Fruit fly (Drosophila melanogaster): ENCODE results near the gene CG42331.

The CG42331 gene

dm6 chr3R:24816993-24817854 is 45.2 kb downstream of the CG42331 start, which contains the start of the genes CG5808 and Saf-B (continued):
- TF ChIP-seq CG8089 (GFP tag; optimal IDR thresholded peaks at IDR 0.05), result no peak
- peak; percentile 38; the same call in 1 of the 2 replicates for TF ChIP-seq CG9932 (GFP tag; IDR thresholded peaks at IDR 0.05)
- no peak for TF ChIP-seq B-H2 (GFP tag; optimal IDR thresholded peaks at IDR 0.05)
- peak; percentile 38 for TF ChIP-seq Hsf (GFP tag; optimal IDR thresholded peaks at IDR 0.05)
- TF ChIP-seq zfh2 (GFP tag; optimal IDR thresholded peaks at IDR 0.05), result peak; percentile 31
- peak; percentile 8 for TF ChIP-seq Spps (tag; optimal IDR thresholded peaks at IDR 0.05)
- no peak for TF ChIP-seq CG6813 (GFP tag; optimal IDR thresholded peaks at IDR 0.05)
- no peak for TF ChIP-seq CG10274 (GFP tag; optimal IDR thresholded peaks at IDR 0.05)
- TF ChIP-seq Ets65A (GFP tag), result peak; percentile 93
- TF ChIP-seq CG9876 (GFP tag; optimal IDR thresholded peaks at IDR 0.05), result no peak
- TF ChIP-seq dmrt11E (tag; optimal IDR thresholded peaks at IDR 0.05), result peak; percentile 29
- no peak for TF ChIP-seq CG10366 (GFP tag; IDR thresholded peaks at IDR 0.05)
- no peak for TF ChIP-seq CG7786 (GFP tag; optimal IDR thresholded peaks at IDR 0.05)
- no peak for TF ChIP-seq Awh (GFP tag; IDR thresholded peaks at IDR 0.05)
- TF ChIP-seq Sry-δ (GFP tag; optimal IDR thresholded peaks at IDR 0.05), result peak; percentile 86
- TF ChIP-seq tap (tag; optimal IDR thresholded peaks at IDR 0.05), result no peak
- no peak for TF ChIP-seq CG6654 (GFP tag; optimal IDR thresholded peaks at IDR 0.05)
- TF ChIP-seq E2f2 (GFP tag; IDR thresholded peaks at IDR 0.05), result no peak
- TF ChIP-seq CG1602 (GFP tag; optimal IDR thresholded peaks at IDR 0.05), result peak; percentile 17
- TF ChIP-seq HmgD (GFP tag; optimal IDR thresholded peaks at IDR 0.05), result no peak
- TF ChIP-seq CG12391 (tag; optimal IDR thresholded peaks at IDR 0.05), result peak; percentile 69
- no peak for TF ChIP-seq CG34376 (GFP tag; optimal IDR thresholded peaks at IDR 0.05)
- 0 out of 2 replicates have a peak, but pooled peaks have one; percentile 34 for TF ChIP-seq al (GFP tag; IDR thresholded peaks at IDR 0.05)
- peak; percentile 57 for TF ChIP-seq CG30403 (GFP tag; optimal IDR thresholded peaks at IDR 0.05)
- TF ChIP-seq Max (GFP tag; optimal IDR thresholded peaks at IDR 0.05), result peak; percentile 61
- no peak for TF ChIP-seq lab (GFP tag; optimal IDR thresholded peaks at IDR 0.05)
- no peak for TF ChIP-seq salm (tag; optimal IDR thresholded peaks at IDR 0.05)
- TF ChIP-seq CG8290 (GFP tag; optimal IDR thresholded peaks at IDR 0.05), result peak; percentile 96
- peak in 1 of 2 experiments; percentile 98 for TF ChIP-seq CG8290 (tag; optimal IDR thresholded peaks at IDR 0.05)
- TF ChIP-seq Pdp1 (GFP tag; optimal IDR thresholded peaks at IDR 0.05), result no peak
- no peak for TF ChIP-seq dati (GFP tag; IDR thresholded peaks at IDR 0.05)
- peak; percentile 8; the same call in 1 of the 2 replicates for TF ChIP-seq MBD-R2 (GFP tag; IDR thresholded peaks at IDR 0.05)
- no peak for TF ChIP-seq peb (GFP tag; IDR thresholded peaks at IDR 0.05)
- TF ChIP-seq CG3847 (GFP tag; IDR thresholded peaks at IDR 0.05), result peak; percentile 41; the same call in 1 of the 2 replicates
- no peak for TF ChIP-seq MTF-1 (GFP tag; optimal IDR thresholded peaks at IDR 0.05; ENCODE audit: borderline replicate concordance)
- no peak for TF ChIP-seq cad (GFP tag; optimal IDR thresholded peaks at IDR 0.05)
- peak; percentile 88 for TF ChIP-seq CG14710 (tag; optimal IDR thresholded peaks at IDR 0.05)
- no peak for TF ChIP-seq Antp (GFP tag; optimal IDR thresholded peaks at IDR 0.05)
- TF ChIP-seq ash1 (GFP tag; optimal IDR thresholded peaks at IDR 0.05), result no peak
- TF ChIP-seq wek (GFP tag; optimal IDR thresholded peaks at IDR 0.05), result no peak
- TF ChIP-seq ara (GFP tag; IDR thresholded peaks at IDR 0.05), result no peak
- no peak for TF ChIP-seq Lpt (GFP tag; optimal IDR thresholded peaks at IDR 0.05)
- TF ChIP-seq CG1792 (GFP tag; optimal IDR thresholded peaks at IDR 0.05), result no peak
- TF ChIP-seq CG10959 (GFP tag; IDR thresholded peaks at IDR 0.05), result no peak
- no peak for TF ChIP-seq Hr39 (optimal IDR thresholded peaks at IDR 0.05)
- no peak for TF ChIP-seq gsb-n (tag; optimal IDR thresholded peaks at IDR 0.05)
- peak; percentile 85 for TF ChIP-seq CG34224 (GFP tag; IDR thresholded peaks at IDR 0.05; ENCODE audit: partially characterized antibody)
- no peak for TF ChIP-seq CG12942 (GFP tag; optimal IDR thresholded peaks at IDR 0.05)
- TF ChIP-seq CG2120 (GFP tag; optimal IDR thresholded peaks at IDR 0.05), result peak; percentile 22
- no peak for TF ChIP-seq org-1 (GFP tag; optimal IDR thresholded peaks at IDR 0.05)
- no peak for TF ChIP-seq CG11085 (GFP tag; IDR thresholded peaks at IDR 0.05)
